Fruit fly (Drosophila melanogaster) whole organism, embryonic: Measurements from ENCODE around the gene CG16775.

Source experiments
- Abd-B ChIP-seq: fragments of 200-800 bp; sonication (Bioruptor generic); optimal IDR thresholded peaks from 2 replicates; lab custom pipeline; 2018; ENCODE audit warnings: missing biosample characterization, mild to moderate bottlenecking, missing genetic modification characterization, moderate library complexity
- C15 ChIP-seq: fragments of 200-800 bp; sonication (Bioruptor generic); IDR thresholded peaks from 3 replicates; pipeline ENCODE4 v1.3.6; 2022; ENCODE audit warnings: missing biosample characterization, missing genetic modification characterization
- CG10267 ChIP-seq: fragments of 200-800 bp; sonication (Bioruptor generic); optimal IDR thresholded peaks from 2 replicates; lab custom pipeline; 2018; ENCODE audit warnings: missing biosample characterization, mild to moderate bottlenecking, missing genetic modification characterization, moderate library complexity
- CG10565 ChIP-seq: fragments of 200-800 bp; sonication (Bioruptor generic); optimal IDR thresholded peaks from 3 replicates; lab custom pipeline; 2016; ENCODE audit warnings: missing biosample characterization, mild to moderate bottlenecking, missing genetic modification characterization
- CG11398 ChIP-seq: fragments of 200-800 bp; sonication (Bioruptor generic); optimal IDR thresholded peaks from 2 replicates; lab custom pipeline; 2016; ENCODE audit warnings: missing biosample characterization, missing genetic modification characterization
- CG11560 ChIP-seq: fragments of 200-800 bp; sonication (Bioruptor generic); IDR thresholded peaks from 3 replicates; pipeline ENCODE4 v1.3.6; 2022; ENCODE audit warnings: missing biosample characterization, missing genetic modification characterization
- CG11723 ChIP-seq: fragments of 200-800 bp; sonication (Bioruptor generic); optimal IDR thresholded peaks from 2 replicates; lab custom pipeline; 2017; ENCODE audit warnings: missing biosample characterization, mild to moderate bottlenecking, missing genetic modification characterization
- CG12236 ChIP-seq: fragments of 200-800 bp; sonication (Bioruptor generic); optimal IDR thresholded peaks from 2 replicates; lab custom pipeline; 2016; ENCODE audit warnings: missing biosample characterization, missing genetic modification characterization
- CG12391 ChIP-seq: fragments of 200-800 bp; sonication (Bioruptor generic); optimal IDR thresholded peaks from 3 replicates; lab custom pipeline; 2018; ENCODE audit warnings: missing biosample characterization, mild to moderate bottlenecking, missing genetic modification characterization, moderate library complexity
- CG13624 ChIP-seq: fragments of 200-800 bp; sonication (Bioruptor generic); optimal IDR thresholded peaks from 2 replicates; lab custom pipeline; 2016; ENCODE audit warnings: missing biosample characterization, missing genetic modification characterization
- CG15479 ChIP-seq: fragments of 200-800 bp; sonication (Bioruptor generic); optimal IDR thresholded peaks from 3 replicates; lab custom pipeline; 2019; ENCODE audit warnings: missing biosample characterization, mild to moderate bottlenecking, missing genetic modification characterization, moderate library complexity
- CG15601 ChIP-seq: fragments of 200-800 bp; sonication (Bioruptor generic); optimal IDR thresholded peaks from 3 replicates; lab custom pipeline; 2019; ENCODE audit warnings: missing biosample characterization, mild to moderate bottlenecking, missing genetic modification characterization, moderate library complexity
- CG17612 ChIP-seq: fragments of 200-800 bp; sonication (Bioruptor generic); IDR thresholded peaks from 2 replicates; pipeline ENCODE4 v1.3.6; 2022; ENCODE audit warnings: missing biosample characterization, missing genetic modification characterization
- CG1792 ChIP-seq: fragments of 200-800 bp; sonication (Bioruptor generic); optimal IDR thresholded peaks from 2 replicates; lab custom pipeline; 2016; ENCODE audit warnings: missing biosample characterization, missing genetic modification characterization
- CG1832 ChIP-seq: fragments of 200-800 bp; sonication (Bioruptor generic); optimal IDR thresholded peaks from 2 replicates; lab custom pipeline; 2017; ENCODE audit warnings: missing biosample characterization, mild to moderate bottlenecking, missing genetic modification characterization, inconsistent platforms
- CG2678 ChIP-seq: fragments of 200-800 bp; sonication (Bioruptor generic); optimal IDR thresholded peaks from 3 replicates; lab custom pipeline; 2019; ENCODE audit warnings: missing biosample characterization, mild to moderate bottlenecking, missing genetic modification characterization, moderate library complexity
- CG31365 ChIP-seq: fragments of 200-800 bp; sonication (Bioruptor generic); optimal IDR thresholded peaks from 2 replicates; lab custom pipeline; 2018; ENCODE audit warnings: missing biosample characterization, mild to moderate bottlenecking, missing genetic modification characterization
- CG31388 ChIP-seq: fragments of 200-800 bp; sonication (Bioruptor generic); optimal IDR thresholded peaks from 2 replicates; lab custom pipeline; 2016; ENCODE audit warnings: missing biosample characterization, missing genetic modification characterization
- CG3407 ChIP-seq: fragments of 200-800 bp; sonication (Bioruptor generic); optimal IDR thresholded peaks from 2 replicates; lab custom pipeline; 2018; ENCODE audit warnings: missing biosample characterization, mild to moderate bottlenecking, missing genetic modification characterization
- CG34376 ChIP-seq: fragments of 200-800 bp; sonication (Bioruptor generic); optimal IDR thresholded peaks from 2 replicates; lab custom pipeline; 2018; ENCODE audit warnings: missing biosample characterization, mild to moderate bottlenecking, missing genetic modification characterization
- CG8388 ChIP-seq: fragments of 200-800 bp; sonication (Bioruptor generic); optimal IDR thresholded peaks from 2 replicates; lab custom pipeline; 2019; ENCODE audit warnings: missing biosample characterization, mild to moderate bottlenecking, missing genetic modification characterization, moderate library complexity
- CG8478 ChIP-seq: fragments of >200 bp; optimal IDR thresholded peaks from 2 replicates; lab custom pipeline; 2018
- Deaf1 ChIP-seq: fragments of 200-800 bp; optimal IDR thresholded peaks from 3 replicates; lab custom pipeline; 2019; ENCODE audit warnings: missing biosample characterization, mild to moderate bottlenecking, missing genetic modification characterization, moderate library complexity
- Doc2 ChIP-seq: fragments of 200-800 bp; sonication (Bioruptor generic); IDR thresholded peaks from 2 replicates; pipeline ENCODE4 v1.3.6; 2022; ENCODE audit warnings: missing biosample characterization, missing genetic modification characterization
- H2.0 ChIP-seq: fragments of 200-800 bp; sonication (Bioruptor generic); IDR thresholded peaks from 2 replicates; pipeline ENCODE4 v1.3.6; 2022; ENCODE audit warnings: missing biosample characterization, missing genetic modification characterization
- Hand ChIP-seq: fragments of 200-800 bp; sonication (Bioruptor generic); optimal IDR thresholded peaks from 2 replicates; lab custom pipeline; 2017; ENCODE audit warnings: mild to moderate bottlenecking, missing biosample characterization, missing genetic modification reagents, missing genetic modification characterization
- HmgZ ChIP-seq: fragments of 200-800 bp; sonication (Bioruptor generic); optimal IDR thresholded peaks from 2 replicates; lab custom pipeline; 2018; ENCODE audit warnings: missing biosample characterization, mild to moderate bottlenecking, missing genetic modification characterization
- Hr51 ChIP-seq, 2 experiments: fragments of 200-800 bp; sonication (Bioruptor generic); optimal IDR thresholded peaks; 2 replicates in 1 of 2; 3 replicates in 1 of 2; lab custom pipeline; 2016 to 2018; ENCODE audit warnings: missing biosample characterization in 2 of 2, missing genetic modification characterization in 2 of 2, mild to moderate bottlenecking in 1 of 2, moderate library complexity in 1 of 2
- Neu2 ChIP-seq: fragments of 200-800 bp; sonication (Bioruptor generic); optimal IDR thresholded peaks from 3 replicates; lab custom pipeline; 2016; ENCODE audit warnings: missing biosample characterization, missing genetic modification characterization, borderline replicate concordance
- Nf-YB ChIP-seq: fragments of 200-800 bp; sonication (Bioruptor generic); optimal IDR thresholded peaks from 3 replicates; lab custom pipeline; 2019; ENCODE audit warnings: missing biosample characterization, mild to moderate bottlenecking, missing genetic modification characterization, moderate library complexity
- PHDP ChIP-seq: fragments of 200-800 bp; sonication (Bioruptor generic); optimal IDR thresholded peaks from 3 replicates; lab custom pipeline; 2018; ENCODE audit warnings: missing biosample characterization, mild to moderate bottlenecking, missing genetic modification characterization, moderate library complexity
- Ptx1 ChIP-seq: fragments of 200-800 bp; sonication (Bioruptor generic); IDR thresholded peaks from 2 replicates; pipeline ENCODE4 v1.3.6; 2022; ENCODE audit warnings: missing biosample characterization, missing genetic modification characterization
- Six4 ChIP-seq: fragments of 200-800 bp; sonication (Bioruptor generic); optimal IDR thresholded peaks from 2 replicates; lab custom pipeline; 2016; ENCODE audit warnings: missing biosample characterization, missing genetic modification characterization
- Taf1 ChIP-seq: fragments of 200-800 bp; sonication (Bioruptor generic); IDR thresholded peaks from 2 replicates; pipeline ENCODE4 v1.3.6; 2022; ENCODE audit warnings: missing biosample characterization, missing genetic modification characterization
- ac ChIP-seq: fragments of 200-800 bp; sonication (Bioruptor generic); optimal IDR thresholded peaks from 3 replicates; lab custom pipeline; 2017; ENCODE audit warnings: missing biosample characterization, mild to moderate bottlenecking, missing genetic modification characterization
- bcd ChIP-seq: fragments of 200-800 bp; sonication (Bioruptor generic); optimal IDR thresholded peaks from 2 replicates; lab custom pipeline; 2017; ENCODE audit warnings: missing biosample characterization, mild to moderate bottlenecking, missing genetic modification characterization
- dimm ChIP-seq: fragments of 200-800 bp; sonication (Bioruptor generic); IDR thresholded peaks from 2 replicates; pipeline ENCODE4 v1.3.6; 2022; ENCODE audit warnings: missing biosample characterization, missing genetic modification characterization
- dmrt99B ChIP-seq: fragments of 200-800 bp; sonication (Bioruptor generic); optimal IDR thresholded peaks from 2 replicates; lab custom pipeline; 2018; ENCODE audit warnings: missing biosample characterization, mild to moderate bottlenecking, missing genetic modification characterization, moderate library complexity
- exex ChIP-seq: fragments of 200-800 bp; sonication (Bioruptor generic); optimal IDR thresholded peaks from 4 replicates; lab custom pipeline; 2018; ENCODE audit warnings: missing biosample characterization, mild to moderate bottlenecking, missing genetic modification characterization, moderate library complexity
- fd64A ChIP-seq: fragments of 200-800 bp; sonication (Bioruptor generic); optimal IDR thresholded peaks from 3 replicates; lab custom pipeline; 2018; ENCODE audit warnings: missing biosample characterization, mild to moderate bottlenecking, missing genetic modification characterization
- gro ChIP-seq: fragments of 200-800 bp; sonication (Bioruptor generic); optimal IDR thresholded peaks from 2 replicates; lab custom pipeline; 2016; ENCODE audit warnings: missing biosample characterization, missing genetic modification characterization
- ham ChIP-seq: fragments of 200-800 bp; sonication (Bioruptor generic); IDR thresholded peaks from 2 replicates; pipeline ENCODE4 v1.3.6; 2022; ENCODE audit warnings: missing biosample characterization, missing genetic modification characterization
- nerfin-1 ChIP-seq: fragments of 200-800 bp; sonication (Bioruptor generic); optimal IDR thresholded peaks from 3 replicates; lab custom pipeline; 2019; ENCODE audit warnings: missing biosample characterization, mild to moderate bottlenecking, missing genetic modification characterization, moderate library complexity
- oc ChIP-seq: fragments of 200-800 bp; sonication (Bioruptor generic); optimal IDR thresholded peaks from 2 replicates; lab custom pipeline; 2018; ENCODE audit warnings: missing biosample characterization, mild to moderate bottlenecking, missing genetic modification characterization, moderate library complexity
- odd ChIP-seq: fragments of 200-800 bp; sonication (Bioruptor generic); optimal IDR thresholded peaks from 2 replicates; lab custom pipeline; 2017; ENCODE audit warnings: missing biosample characterization, mild to moderate bottlenecking, missing genetic modification characterization
- sens ChIP-seq: fragments of 200-800 bp; sonication (Bioruptor generic); peaks from one replicate; lab custom pipeline; 2016; ENCODE audit warnings: missing biosample characterization, missing genetic modification characterization
- sim ChIP-seq: fragments of 200-800 bp; sonication (Bioruptor generic); IDR thresholded peaks from 2 replicates; pipeline ENCODE4 v1.3.6; 2022; ENCODE audit warnings: missing biosample characterization, missing genetic modification characterization
- slbo ChIP-seq: fragments of 200-800 bp; sonication (Bioruptor generic); IDR thresholded peaks from 2 replicates; pipeline ENCODE4 v1.3.6; 2022; ENCODE audit warnings: missing biosample characterization, missing genetic modification characterization
- so ChIP-seq: fragments of 200-800 bp; sonication (Bioruptor generic); IDR thresholded peaks from 3 replicates; pipeline ENCODE4 v1.3.6; 2022; ENCODE audit warnings: missing biosample characterization, missing genetic modification characterization
- tgo ChIP-seq: fragments of 200-800 bp; sonication (Bioruptor generic); IDR thresholded peaks from 3 replicates; pipeline ENCODE4 v1.3.6; 2022; ENCODE audit warnings: missing biosample characterization, missing genetic modification characterization
- tin ChIP-seq: fragments of 200-800 bp; sonication (Bioruptor generic); optimal IDR thresholded peaks from 3 replicates; lab custom pipeline; 2016; ENCODE audit warnings: missing biosample characterization, missing genetic modification characterization
- vnd ChIP-seq: fragments of 200-800 bp; sonication (Bioruptor generic); IDR thresholded peaks from 3 replicates; pipeline ENCODE4 v1.3.6; 2022; ENCODE audit warnings: missing biosample characterization, missing genetic modification characterization; ENCODE audit not compliant: partially characterized antibody

The CG16775 gene

DNA sequence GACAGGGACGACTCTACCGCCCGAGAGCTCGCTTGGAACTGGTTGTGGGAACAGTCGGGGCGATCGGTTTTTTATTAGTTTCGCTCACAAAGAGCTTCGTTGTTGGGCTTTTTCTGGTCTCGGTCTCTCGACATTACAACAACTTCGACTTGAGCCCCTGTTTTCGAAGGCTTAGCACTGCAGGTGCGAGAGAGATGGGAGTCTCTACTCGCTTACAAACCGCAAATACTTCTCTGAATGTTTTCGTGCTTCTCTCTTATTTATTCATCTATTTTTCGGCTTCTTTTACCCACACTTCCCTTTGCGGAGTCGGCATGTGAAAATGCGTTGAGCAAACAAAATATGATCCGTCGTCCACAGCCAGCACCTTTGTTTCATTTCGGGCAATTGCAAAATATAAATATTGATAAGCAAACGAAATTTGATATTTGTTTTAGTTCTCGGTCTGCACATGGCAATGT is 9.4 kb upstream of the CG16775 start, which contains the start of gene Tsp74F:
Gene Tsp74F (minus strand): TSS at position 48 of the 461 bp plus-strand sequence.
- TF ChIP-seq sens (GFP tag; lab: Kevin White, UChicago) (peak; percentile 76), CG13624 (GFP tag; lab: Kevin White, UChicago) (no peak), vnd (GFP tag; lab: Robert Waterston, UW) (no peak), CG8388 (GFP tag; lab: Kevin White, UChicago) (no peak), CG17612 (no peak), Deaf1 (tag; lab: Kevin White, UChicago) (peak; percentile 84), H2.0 (GFP tag; lab: Robert Waterston, UW) (no peak), ac (GFP tag; lab: Kevin White, UChicago) (no peak), CG1832 (GFP tag; lab: Kevin White, UChicago) (no peak), CG10267 (tag; lab: Kevin White, UChicago) (no peak), CG2678 (tag; lab: Kevin White, UChicago) (no peak), sim (GFP tag; lab: Robert Waterston, UW) (no peak), PHDP (tag; lab: Kevin White, UChicago) (peak; percentile 40), CG11723 (GFP tag; lab: Kevin White, UChicago) (peak; percentile 19), C15 (GFP tag; lab: Robert Waterston, UW) (no peak), Ptx1 (GFP tag; lab: Robert Waterston, UW) (no peak), dimm (GFP tag; lab: Robert Waterston, UW) (no peak), fd64A (GFP tag; lab: Kevin White, UChicago) (peak; percentile 34), Hand (GFP tag; lab: Kevin White, UChicago) (no peak), Doc2 (GFP tag; lab: Robert Waterston, UW) (no peak), Abd-B (no peak), CG3407 (GFP tag; lab: Kevin White, UChicago) (no peak), so (GFP tag; lab: Robert Waterston, UW) (0 out of 3 replicates have a peak, but pooled peaks have one; percentile 49), gro (GFP tag; lab: Kevin White, UChicago) (no peak), Neu2 (GFP tag; lab: Kevin White, UChicago) (no peak), CG34376 (GFP tag; lab: Kevin White, UChicago) (peak; percentile 1), CG31365 (tag; lab: Kevin White, UChicago) (no peak), Hr51 (GFP tag; optimal IDR thresholded peaks at IDR 0.05; lab: Kevin White, UChicago) (no peak), CG11560 (no peak), HmgZ (tag; lab: Kevin White, UChicago) (no peak), CG12236 (no peak), CG8478 (lab: Kevin White, UChicago) (no peak), Six4 (GFP tag; lab: Kevin White, UChicago) (no peak), CG15601 (no peak), CG12391 (tag; lab: Kevin White, UChicago) (no peak), CG31388 (GFP tag; lab: Kevin White, UChicago) (no peak), CG10565 (GFP tag; lab: Kevin White, UChicago) (no peak), ham (GFP tag; lab: Robert Waterston, UW) (no peak), tin (GFP tag; lab: Kevin White, UChicago) (no peak), odd (peak; percentile 27), CG11398 (GFP tag; lab: Kevin White, UChicago) (no peak), CG15479 (GFP tag; lab: Kevin White, UChicago) (no peak), dmrt99B (tag; lab: Kevin White, UChicago) (peak; percentile 43), tgo (GFP tag; lab: Robert Waterston, UW) (no peak; the same call in 2 of the 3 replicates), slbo (GFP tag; lab: Robert Waterston, UW) (no peak), Nf-YB (no peak), oc (tag; lab: Kevin White, UChicago) (peak; percentile 61), CG1792 (GFP tag; lab: Kevin White, UChicago) (no peak), exex (tag; lab: Kevin White, UChicago) (peak; percentile 11), nerfin-1 (no peak), bcd (GFP tag; lab: Kevin White, UChicago) (no peak), Taf1 (no peak)
